Worm (Caenorhabditis elegans): ENCODE results near the gene F41F3.9.

Gene F41F3.9

ce11 chrV:4686680-4687470 lies 31.6 kb downstream of the F41F3.9 start, which contains the start of gene taf-10 (continued):
- TF ChIP-seq ceh-82 (tag; optimal IDR thresholded peaks at IDR 0.05): no peak
- peak in 1 of 2 experiments; percentile 60 for TF ChIP-seq lsy-2 (tag; optimal IDR thresholded peaks at IDR 0.05)
- peak; percentile 25 for TF ChIP-seq mxl-3 (GFP tag; optimal IDR thresholded peaks at IDR 0.05)
- TF ChIP-seq php-3 (GFP tag; IDR thresholded peaks at IDR 0.05): no peak
- TF ChIP-seq dmd-8 (GFP tag; IDR thresholded peaks at IDR 0.05): no peak
- TF ChIP-seq F44E2.7 (GFP tag; IDR thresholded peaks at IDR 0.05): no peak
- TF ChIP-seq duxl-1 (tag; optimal IDR thresholded peaks at IDR 0.05; ENCODE audit: poor library complexity): peak; percentile 2
- TF ChIP-seq hmg-1.1 (GFP tag; IDR thresholded peaks at IDR 0.05): peak; percentile 68; the same call in 1 of the 2 replicates
- no peak for TF ChIP-seq nhr-48 (tag; optimal IDR thresholded peaks at IDR 0.05)

DNA sequence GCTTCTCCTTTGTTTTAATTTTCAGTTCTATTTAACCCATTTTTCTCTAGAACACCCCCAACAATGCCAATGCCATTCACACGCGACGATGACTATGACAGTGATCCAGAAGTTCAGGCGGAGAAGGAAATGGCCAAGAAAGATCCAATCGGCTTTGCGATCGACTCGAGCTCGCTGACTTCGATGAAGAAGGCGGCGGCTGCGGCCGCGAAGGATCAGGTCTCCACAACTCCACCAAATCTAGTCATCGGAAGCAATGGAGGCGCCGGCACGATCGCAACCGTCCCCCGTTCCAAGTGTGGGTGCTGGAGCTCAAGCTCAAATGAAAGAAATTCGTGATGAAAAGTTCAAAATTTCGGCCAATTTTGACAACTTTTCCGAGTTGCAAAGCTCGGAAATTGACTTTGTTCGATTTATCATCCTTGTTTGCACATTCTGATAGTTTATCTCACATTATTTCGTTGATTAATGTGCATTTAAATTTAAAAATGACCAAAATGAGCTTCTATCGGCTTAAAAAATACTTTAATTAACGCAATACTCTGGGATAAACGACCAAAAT lies 32.8 kb downstream of the F41F3.9 start, which contains the start of gene K03B4.2:
Gene K03B4.2, plus strand, starts transcription at position 51 of the 562 bp plus-strand sequence.
- TF ChIP-seq egl-43 (GFP tag; IDR thresholded peaks at IDR 0.05): 0 out of 2 replicates have a peak, but pooled peaks have one; percentile 33
- TF ChIP-seq D1046.2 (GFP tag; IDR thresholded peaks at IDR 0.05): 0 out of 2 replicates have a peak, but pooled peaks have one; percentile 48
- TF ChIP-seq ama-1 (optimal IDR thresholded peaks at IDR 0.05): peak; percentile 5
- TF ChIP-seq jun-1 (tag; optimal IDR thresholded peaks at IDR 0.05): no peak
- TF ChIP-seq aha-1 (tag): peak; percentile 94
- TF ChIP-seq Y48G9A.11 (GFP tag; IDR thresholded peaks at IDR 0.05): peak; percentile 66; the same call in 1 of the 2 replicates
- TF ChIP-seq F26F4.8 (GFP tag; conservative IDR thresholded peaks at IDR 0.05): 0 out of 2 replicates have a peak, but pooled peaks have one; percentile 26
- TF ChIP-seq mxl-3 (GFP tag; optimal IDR thresholded peaks at IDR 0.05): no peak
- no peak for TF ChIP-seq nhr-76 (tag; optimal IDR thresholded peaks at IDR 0.05)
- TF ChIP-seq lim-7 (GFP tag; IDR thresholded peaks at IDR 0.05): peak; percentile 55
- TF ChIP-seq T26A8.4 (GFP tag; IDR thresholded peaks at IDR 0.05): 0 out of 2 replicates have a peak, but pooled peaks have one; percentile 21
- no peak for TF ChIP-seq daf-16 (GFP tag; optimal IDR thresholded peaks at IDR 0.05)
- peak; percentile 19 for TF ChIP-seq daf-16 (tag; optimal IDR thresholded peaks at IDR 0.05)
- peak; percentile 86 for TF ChIP-seq set-16 (GFP tag; IDR thresholded peaks at IDR 0.05)

- TF ChIP-seq sdz-12 (GFP tag; optimal IDR thresholded peaks at IDR 0.05) (peak; percentile 72), ctbp-1 (GFP tag; IDR thresholded peaks at IDR 0.05) (no peak), nhr-41 (GFP tag; IDR thresholded peaks at IDR 0.05) (no peak), nhr-111 (GFP tag; optimal IDR thresholded peaks at IDR 0.05) (no peak), nhr-102 (tag; optimal IDR thresholded peaks at IDR 0.05) (peak; percentile 11), daf-19 (GFP tag; conservative IDR thresholded peaks at IDR 0.05) (no peak), mxl-3 (GFP tag; optimal IDR thresholded peaks at IDR 0.05) (no peak), lin-38 (GFP tag; IDR thresholded peaks at IDR 0.05) (no peak), tra-1 (GFP tag; IDR thresholded peaks at IDR 0.05) (no peak), fos-1 (tag; optimal IDR thresholded peaks at IDR 0.05) (no peak), daf-8 (GFP tag; IDR thresholded peaks at IDR 0.05) (no peak), mdt-29 (GFP tag; IDR thresholded peaks at IDR 0.05) (no peak), lim-7 (GFP tag; IDR thresholded peaks at IDR 0.05) (no peak), cey-2 (tag; optimal IDR thresholded peaks at IDR 0.05; ENCODE audit: borderline replicate concordance, insufficient read depth) (no peak), daf-16 (GFP tag; optimal IDR thresholded peaks at IDR 0.05) (no peak), daf-16 (tag; optimal IDR thresholded peaks at IDR 0.05) (no peak), dpl-1 (GFP tag; optimal IDR thresholded peaks at IDR 0.05) (no peak), nhr-42 (GFP tag; IDR thresholded peaks at IDR 0.05) (no peak), F10B5.3 (tag; optimal IDR thresholded peaks at IDR 0.05) (no peak), dmd-9 (GFP tag; IDR thresholded peaks at IDR 0.05) (no peak), jun-1 (tag; optimal IDR thresholded peaks at IDR 0.05) (no peak), snpc-4 (tag; optimal IDR thresholded peaks at IDR 0.05) (no peak), lir-3 (tag; optimal IDR thresholded peaks at IDR 0.05) (no peak), nhr-76 (tag; optimal IDR thresholded peaks at IDR 0.05) (no peak), Y105C5A.15 (GFP tag; IDR thresholded peaks at IDR 0.05) (no peak), spr-3 (GFP tag; optimal IDR thresholded peaks at IDR 0.05) (no peak), ceh-62 (tag; optimal IDR thresholded peaks at IDR 0.05) (no peak), nhr-77 (tag; optimal IDR thresholded peaks at IDR 0.05) (no peak), F44E2.7 (GFP tag; IDR thresholded peaks at IDR 0.05) (no peak), zfp-3 (GFP tag; conservative IDR thresholded peaks at IDR 0.05) (no peak), lin-29 (GFP tag; IDR thresholded peaks at IDR 0.05) (no peak)
Measured at ce11 chrV:4689234-4689633, 34.0 kb downstream of the F41F3.9 start, which contains the start of gene K03B4.1. Gene K03B4.1, plus strand, starts transcription at chrV:4689330.
